Fruit fly (Drosophila melanogaster): ENCODE data around the gene CG34163.

CG34163 gene

DNA sequence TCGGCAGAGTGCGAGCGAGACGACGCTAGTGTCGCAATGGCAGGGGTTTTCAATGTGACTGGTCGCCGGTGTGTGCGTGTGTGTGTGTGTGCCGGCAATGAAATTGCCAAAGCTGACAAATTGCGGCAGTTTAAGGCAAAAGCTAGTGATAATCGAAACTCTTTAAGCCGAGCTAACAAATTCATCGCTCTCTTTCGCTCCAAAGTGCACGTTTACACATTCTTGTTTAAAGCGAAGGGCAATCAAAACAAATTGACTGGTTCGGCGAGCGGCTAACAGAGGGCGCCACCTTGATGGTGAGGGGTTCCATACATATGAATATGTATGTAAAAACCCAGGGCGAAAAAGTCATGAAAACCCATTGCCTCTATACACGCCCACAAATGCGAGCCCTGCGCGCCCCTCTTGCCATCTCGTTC lies 15.7 kb downstream of the CG34163 start:
- TF ChIP-seq foxo (GFP tag; optimal IDR thresholded peaks at IDR 0.05) (peak in 1 of 2 experiments; percentile 32), usp (GFP tag; optimal IDR thresholded peaks at IDR 0.05) (no peak), Hr83 (GFP tag; optimal IDR thresholded peaks at IDR 0.05; ENCODE audit: poor library complexity, severe bottlenecking) (peak; percentile 22), tai (GFP tag; optimal IDR thresholded peaks at IDR 0.05) (no peak), lola (GFP tag; optimal IDR thresholded peaks at IDR 0.05) (peak; percentile 1)

DNA sequence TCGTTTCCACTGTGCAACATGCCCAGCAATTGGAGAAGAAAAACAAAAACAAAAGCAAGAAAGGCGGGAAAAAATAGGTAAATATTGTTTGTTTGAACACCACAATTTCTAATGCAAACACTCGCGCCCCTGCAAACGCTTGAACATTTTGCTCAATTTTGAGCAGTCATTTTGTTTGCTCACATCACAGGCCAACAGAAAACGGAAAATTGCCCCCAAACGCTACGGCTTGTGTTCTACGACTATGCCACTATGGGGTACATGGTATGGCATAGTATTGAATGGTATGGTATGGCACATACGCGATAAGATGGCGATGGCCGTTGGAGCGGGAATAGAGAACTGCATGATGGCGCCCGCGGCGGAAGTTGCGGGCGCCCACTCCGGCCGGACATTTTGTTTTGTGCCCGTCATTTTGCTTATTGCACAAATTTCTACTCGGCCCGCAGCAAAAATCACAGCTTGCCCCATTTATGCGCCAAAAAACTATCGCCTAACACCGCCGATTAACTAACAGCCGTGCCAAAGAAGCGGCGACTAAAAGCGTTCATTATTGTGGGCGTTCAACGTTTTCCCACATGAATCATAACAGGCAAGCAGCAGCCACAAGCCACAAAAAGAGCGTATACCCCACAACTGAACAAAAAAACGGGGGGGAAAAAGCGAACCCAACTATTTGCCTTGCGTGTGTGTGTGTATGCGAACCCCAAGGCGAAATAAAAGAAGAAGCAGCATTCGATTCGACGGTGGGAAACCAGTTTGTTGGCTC lies 16.3 kb downstream of the CG34163 start:
- TF ChIP-seq sv (GFP tag; optimal IDR thresholded peaks at IDR 0.05): peak; percentile 28
- peak in 1 of 2 experiments; percentile 31 for TF ChIP-seq dl (GFP tag; optimal IDR thresholded peaks at IDR 0.05; ENCODE audit: insufficient read depth in 1 of 2, partially characterized antibody in 2 of 2)
- TF ChIP-seq OdsH (GFP tag; optimal IDR thresholded peaks at IDR 0.05): peak; percentile 44
- peak in 1 of 2 experiments; percentile 22 for TF ChIP-seq foxo (GFP tag; optimal IDR thresholded peaks at IDR 0.05)
- no peak for TF ChIP-seq dsf (GFP tag; optimal IDR thresholded peaks at IDR 0.05; ENCODE audit: borderline replicate concordance)
- no peak for TF ChIP-seq dmrt93B (GFP tag; optimal IDR thresholded peaks at IDR 0.05)
- TF ChIP-seq rgr (GFP tag; optimal IDR thresholded peaks at IDR 0.05): peak; percentile 11

DNA sequence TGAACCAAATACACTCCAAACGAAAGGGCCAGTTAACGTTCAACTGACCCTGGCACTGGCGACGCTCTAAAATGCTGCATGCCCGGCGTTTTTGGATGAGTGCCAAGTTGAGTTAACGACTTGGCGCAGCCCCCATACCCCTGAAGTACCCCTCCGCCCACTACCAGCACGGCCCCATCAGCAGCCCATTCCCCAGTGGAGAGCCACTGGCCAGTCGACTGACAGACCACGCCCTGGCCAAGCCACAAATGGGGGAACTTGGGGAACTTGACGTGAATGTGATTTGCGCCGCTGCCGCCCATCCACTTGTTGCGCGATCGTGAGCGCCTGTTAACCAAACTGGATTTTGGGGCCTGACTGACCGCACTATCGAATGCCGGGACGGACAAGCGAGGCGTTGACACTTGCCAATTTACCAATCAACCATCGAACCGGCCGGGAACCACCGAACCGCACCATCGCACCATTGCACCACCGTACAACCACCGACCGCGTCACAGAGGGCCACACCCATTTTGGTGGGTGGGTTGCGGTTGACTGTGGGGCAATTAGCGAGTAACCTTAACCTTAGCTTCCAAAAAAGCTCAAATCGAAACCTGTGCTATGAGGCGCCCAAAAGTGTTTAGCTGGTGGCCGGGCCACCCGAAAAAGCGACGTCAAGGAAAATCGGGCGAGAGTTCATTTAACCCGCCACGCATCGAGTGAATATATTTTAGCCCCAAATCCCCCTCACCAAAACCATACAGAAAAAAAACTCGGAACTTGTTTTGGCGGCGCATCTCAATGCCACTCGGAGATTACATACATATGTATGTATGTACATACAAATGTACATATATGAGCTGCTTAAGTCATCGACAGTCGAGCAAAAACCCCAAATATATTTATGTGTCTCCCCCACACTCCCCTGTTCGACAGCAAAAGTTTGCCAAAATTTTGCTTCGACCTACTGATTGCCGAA lies 17.6 kb downstream of the CG34163 start:
- TF ChIP-seq CG32264 (GFP tag; optimal IDR thresholded peaks at IDR 0.05) (no peak), HLH106 (tag; optimal IDR thresholded peaks at IDR 0.05) (no peak), sage (GFP tag; optimal IDR thresholded peaks at IDR 0.05) (peak; percentile 53), Jra (GFP tag; optimal IDR thresholded peaks at IDR 0.05) (peak; percentile 40), dl (GFP tag; optimal IDR thresholded peaks at IDR 0.05; ENCODE audit: insufficient read depth in 1 of 2, partially characterized antibody in 2 of 2) (peak; percentile 59 to 62), Hnf4 (GFP tag; optimal IDR thresholded peaks at IDR 0.05) (no peak), foxo (GFP tag; optimal IDR thresholded peaks at IDR 0.05) (no peak), Rel (GFP tag; optimal IDR thresholded peaks at IDR 0.05) (no peak), Rel (tag; optimal IDR thresholded peaks at IDR 0.05) (peak; percentile 100), br (GFP tag; optimal IDR thresholded peaks at IDR 0.05) (peak; percentile 59), psq (GFP tag; optimal IDR thresholded peaks at IDR 0.05) (peak; percentile 5), rgr (GFP tag; optimal IDR thresholded peaks at IDR 0.05) (peak; percentile 1), fru (GFP tag; optimal IDR thresholded peaks at IDR 0.05) (peak; percentile 23), Sp1 (GFP tag; optimal IDR thresholded peaks at IDR 0.05) (peak; percentile 27)

DNA sequence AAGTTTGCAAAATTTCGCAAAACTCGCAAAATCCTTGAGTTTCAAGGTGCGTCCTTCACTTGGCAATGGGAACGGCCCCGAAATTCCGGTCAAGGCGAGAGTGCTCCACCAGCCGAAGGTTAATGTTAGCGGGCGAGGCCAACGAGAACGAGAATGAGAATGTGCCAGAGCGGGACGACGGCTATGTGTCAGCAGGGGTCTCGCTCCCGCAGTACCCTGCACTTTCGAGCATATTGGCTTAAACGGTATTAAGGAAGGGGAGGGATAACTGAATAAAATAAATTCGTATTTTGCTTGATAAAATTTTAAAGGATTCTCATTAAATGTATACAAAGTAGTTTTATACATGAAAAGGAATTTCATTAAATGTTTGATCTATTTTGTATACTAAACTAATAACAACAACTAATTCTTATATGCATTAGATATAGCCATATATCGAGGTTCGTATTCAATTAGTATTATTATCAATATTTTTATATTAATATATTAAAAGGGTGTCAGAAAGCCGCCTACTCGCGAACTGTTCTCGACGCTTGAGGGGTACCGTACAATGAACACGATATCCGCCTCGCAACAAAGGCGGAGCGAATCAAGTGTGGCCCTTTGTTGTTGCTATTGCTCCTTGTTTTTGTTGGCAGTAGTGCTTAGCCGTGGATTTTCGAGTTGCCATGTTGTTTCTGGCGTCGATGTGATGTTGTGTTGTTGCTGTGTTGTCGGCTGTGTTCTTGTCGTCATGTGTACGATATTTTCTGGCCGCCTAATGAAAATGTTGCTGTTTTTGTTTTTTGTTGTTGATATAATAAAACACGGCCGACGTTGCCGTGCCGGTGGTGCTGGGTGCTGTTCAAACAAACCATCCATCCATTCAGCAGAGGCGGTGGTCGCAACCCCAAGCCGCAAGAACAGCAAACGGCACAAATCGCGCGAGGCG lies 18.6 kb downstream of the CG34163 start:
- TF ChIP-seq dsf (GFP tag; optimal IDR thresholded peaks at IDR 0.05; ENCODE audit: borderline replicate concordance) (no peak), usp (GFP tag; optimal IDR thresholded peaks at IDR 0.05) (no peak), h (GFP tag; optimal IDR thresholded peaks at IDR 0.05) (peak; percentile 64), Hr83 (GFP tag; optimal IDR thresholded peaks at IDR 0.05; ENCODE audit: poor library complexity, severe bottlenecking) (peak; percentile 78), fru (GFP tag; optimal IDR thresholded peaks at IDR 0.05) (peak; percentile 83), Jra (GFP tag; optimal IDR thresholded peaks at IDR 0.05) (no peak), HLH106 (tag; optimal IDR thresholded peaks at IDR 0.05) (peak; percentile 95), dl (GFP tag; optimal IDR thresholded peaks at IDR 0.05; ENCODE audit: insufficient read depth in 1 of 2, partially characterized antibody in 2 of 2) (peak; percentile 56 to 70), CrebA (GFP tag; optimal IDR thresholded peaks at IDR 0.05; ENCODE audit: borderline replicate concordance) (no peak), CG9705 (GFP tag; optimal IDR thresholded peaks at IDR 0.05) (peak; percentile 87), Myc (optimal IDR thresholded peaks at IDR 0.05) (no peak), Dfd (GFP tag; optimal IDR thresholded peaks at IDR 0.05) (peak; percentile 30), CG32264 (GFP tag; optimal IDR thresholded peaks at IDR 0.05) (peak; percentile 46), OdsH (GFP tag; optimal IDR thresholded peaks at IDR 0.05) (peak; percentile 86), br (GFP tag; optimal IDR thresholded peaks at IDR 0.05) (peak; percentile 57), Vsx2 (GFP tag; optimal IDR thresholded peaks at IDR 0.05; ENCODE audit: partially characterized antibody) (no peak), brk (GFP tag; optimal IDR thresholded peaks at IDR 0.05) (no peak), sage (GFP tag; optimal IDR thresholded peaks at IDR 0.05) (peak; percentile 77), Hr78 (GFP tag; optimal IDR thresholded peaks at IDR 0.05) (no peak), sv (GFP tag; optimal IDR thresholded peaks at IDR 0.05) (peak; percentile 88), Rel (GFP tag; optimal IDR thresholded peaks at IDR 0.05) (no peak), Rel (tag; optimal IDR thresholded peaks at IDR 0.05) (peak; percentile 87), pan (optimal IDR thresholded peaks at IDR 0.05) (no peak), rgr (GFP tag; optimal IDR thresholded peaks at IDR 0.05) (peak; percentile 83), jim (GFP tag; optimal IDR thresholded peaks at IDR 0.05) (peak; percentile 70), Hnf4 (GFP tag; optimal IDR thresholded peaks at IDR 0.05) (no peak), psq (GFP tag; optimal IDR thresholded peaks at IDR 0.05) (peak; percentile 88), Mio (GFP tag; optimal IDR thresholded peaks at IDR 0.05) (no peak), Abd-B (GFP tag; optimal IDR thresholded peaks at IDR 0.05) (no peak), foxo (GFP tag; optimal IDR thresholded peaks at IDR 0.05) (peak; percentile 62 to 88), GATAd (GFP tag; optimal IDR thresholded peaks at IDR 0.05) (no peak)
